Worm (Caenorhabditis elegans) whole organism, young adult: ENCODE results near the gene F20B6.4.
A peak's percentile ranks its signal among the peaks of the same experiment; 100 is the strongest.

Experiments
- C17E4.6 ChIP-seq: fragments of 200-800 bp; sonication (Bioruptor generic); IDR thresholded peaks from 2 replicates; pipeline ENCODE4 v1.3.6; 2022; ENCODE audit warnings: missing genetic modification reagents, missing genetic modification characterization, missing compliant biosample characterization
- F52B5.7 ChIP-seq: sonication (generic microtip); optimal IDR thresholded peaks from 2 replicates; lab custom pipeline; 2016; ENCODE audit warnings: mild to moderate bottlenecking, missing genetic modification characterization, missing compliant biosample characterization
- F57A8.1 ChIP-seq: fragments of 200-800 bp; sonication (Bioruptor generic); optimal IDR thresholded peaks from 2 replicates; lab custom pipeline; 2018; ENCODE audit warnings: mild to moderate bottlenecking, missing genetic modification characterization, moderate library complexity, missing compliant biosample characterization
- F57C9.4 ChIP-seq: sonication (generic microtip); optimal IDR thresholded peaks from 2 replicates; lab custom pipeline; 2017; ENCODE audit warnings: mild to moderate bottlenecking, missing genetic modification characterization, missing compliant biosample characterization
- K12H6.12 ChIP-seq: fragments of 200-800 bp; sonication (Bioruptor generic); optimal IDR thresholded peaks from 2 replicates; lab custom pipeline; 2018; ENCODE audit warnings: mild to moderate bottlenecking, missing genetic modification characterization, missing compliant biosample characterization
- Y53G8AR.9 ChIP-seq: fragments of 200-800 bp; sonication (Bioruptor generic); conservative IDR thresholded peaks from 2 replicates; pipeline ENCODE4 v1.3.6; 2022; ENCODE audit warnings: missing genetic modification reagents, missing genetic modification characterization, missing compliant biosample characterization
- Y67H2A.10 ChIP-seq: fragments of 200-800 bp; sonication (Bioruptor generic); conservative IDR thresholded peaks from 2 replicates; pipeline ENCODE4 v1.3.6; 2022; ENCODE audit warnings: missing genetic modification reagents, missing genetic modification characterization, missing compliant biosample characterization
- ZK185.1 ChIP-seq: sonication (generic microtip); optimal IDR thresholded peaks from 2 replicates; lab custom pipeline; 2016; ENCODE audit warnings: mild to moderate bottlenecking, missing genetic modification characterization, missing compliant biosample characterization; ENCODE audit not compliant: poor library complexity, severe bottlenecking
- atf-7 ChIP-seq: sonication (generic microtip); optimal IDR thresholded peaks from 2 replicates; lab custom pipeline; 2017; ENCODE audit warnings: mild to moderate bottlenecking, missing genetic modification characterization, missing compliant biosample characterization
- attf-5 ChIP-seq: fragments of 200-800 bp; sonication (Bioruptor generic); optimal IDR thresholded peaks from 2 replicates; lab custom pipeline; 2018; ENCODE audit warnings: mild to moderate bottlenecking, missing genetic modification characterization, missing compliant biosample characterization
- cebp-1 ChIP-seq, 2 experiments: fragments of 200-800 bp in 1 of 2; sonication (Bioruptor generic) in 1 of 2; sonication (generic microtip) in 1 of 2; IDR thresholded peaks in 1 of 2; optimal IDR thresholded peaks in 1 of 2; 2 replicates each; pipeline versions ENCODE4 v1.3.6 to Lab custom; 2017 to 2022; ENCODE audit warnings: missing compliant biosample characterization in 2 of 2, missing genetic modification characterization in 2 of 2, mild to moderate bottlenecking in 1 of 2, missing genetic modification reagents in 1 of 2, moderate library complexity in 1 of 2
- cebp-2 ChIP-seq: fragments of 200-800 bp; sonication (Bioruptor generic); IDR thresholded peaks from 2 replicates; pipeline ENCODE4 v1.3.6; 2022; ENCODE audit warnings: missing genetic modification characterization, missing compliant biosample characterization
- ceh-100 ChIP-seq: fragments of 200-800 bp; sonication (Bioruptor generic); IDR thresholded peaks from 2 replicates; pipeline ENCODE4 v1.3.6; 2022; ENCODE audit warnings: missing genetic modification reagents, missing genetic modification characterization, missing compliant biosample characterization
- ceh-79 ChIP-seq: sonication (generic microtip); optimal IDR thresholded peaks from 2 replicates; lab custom pipeline; 2017; ENCODE audit warnings: mild to moderate bottlenecking, missing genetic modification characterization, missing compliant biosample characterization
- chd-7 ChIP-seq: sonication (generic microtip); optimal IDR thresholded peaks from 2 replicates; lab custom pipeline; 2016; ENCODE audit warnings: mild to moderate bottlenecking, missing genetic modification characterization, moderate library complexity, missing compliant biosample characterization
- die-1 ChIP-seq: sonication (generic microtip); optimal IDR thresholded peaks from 2 replicates; lab custom pipeline; 2016; ENCODE audit warnings: missing genotype, mild to moderate bottlenecking, missing genetic modification characterization, missing compliant biosample characterization
- dox-1 ChIP-seq: fragments of 200-800 bp; sonication (Bioruptor generic); IDR thresholded peaks from 2 replicates; pipeline ENCODE4 v1.3.6; 2022; ENCODE audit warnings: missing genetic modification reagents, missing genetic modification characterization, missing compliant biosample characterization
- efl-1 ChIP-seq: fragments of 150-350 bp; optimal IDR thresholded peaks from 2 replicates; lab custom pipeline; 2014; ENCODE audit warnings: missing biosample characterization, missing genetic modification reagents, missing genetic modification characterization
- gei-17 ChIP-seq: fragments of 200-800 bp; sonication (Bioruptor generic); optimal IDR thresholded peaks from 2 replicates; lab custom pipeline; 2018; ENCODE audit warnings: mild to moderate bottlenecking, missing genetic modification characterization, missing compliant biosample characterization
- hsf-1 ChIP-seq: fragments of 200-800 bp; sonication (Bioruptor generic); IDR thresholded peaks from 2 replicates; pipeline ENCODE4 v1.3.6; 2022; ENCODE audit warnings: missing genetic modification reagents, missing genetic modification characterization, missing compliant biosample characterization
- lag-1 ChIP-seq: fragments of 200-800 bp; sonication (Bioruptor generic); IDR thresholded peaks from 2 replicates; pipeline ENCODE4 v1.3.6; 2022; ENCODE audit warnings: missing genetic modification reagents, missing genetic modification characterization, missing compliant biosample characterization
- let-607 ChIP-seq, 2 experiments: fragments of 200-800 bp in 1 of 2; sonication (Bioruptor generic) in 1 of 2; sonication (generic microtip) in 1 of 2; optimal IDR thresholded peaks; 2 replicates each; lab custom pipeline; 2016 to 2018; ENCODE audit warnings: mild to moderate bottlenecking in 2 of 2, missing compliant biosample characterization in 2 of 2, missing genetic modification characterization in 2 of 2, moderate library complexity in 2 of 2, missing genotype in 1 of 2
- lin-26 ChIP-seq: fragments of 200-800 bp; sonication (Bioruptor generic); IDR thresholded peaks from 2 replicates; pipeline ENCODE4 v1.3.6; 2022; ENCODE audit warnings: missing genetic modification reagents, missing genetic modification characterization, missing compliant biosample characterization
- lir-1 ChIP-seq: fragments of 200-800 bp; sonication (Bioruptor generic); conservative IDR thresholded peaks from 2 replicates; pipeline ENCODE4 v1.3.6; 2022; ENCODE audit warnings: missing genetic modification reagents, missing genetic modification characterization, missing compliant biosample characterization
- lsl-1 ChIP-seq: fragments of 200-800 bp; sonication (Bioruptor generic); optimal IDR thresholded peaks from 2 replicates; lab custom pipeline; 2018; ENCODE audit warnings: mild to moderate bottlenecking, missing genetic modification characterization, moderate library complexity, missing compliant biosample characterization
- madf-3 ChIP-seq: fragments of 200-800 bp; sonication (Bioruptor generic); IDR thresholded peaks from 2 replicates; pipeline ENCODE4 v1.3.6; 2022; ENCODE audit warnings: missing genetic modification reagents, missing genetic modification characterization, missing compliant biosample characterization
- madf-8 ChIP-seq: fragments of 200-800 bp; sonication (Bioruptor generic); conservative IDR thresholded peaks from 2 replicates; pipeline ENCODE4 v1.3.6; 2022; ENCODE audit warnings: missing genetic modification reagents, missing genetic modification characterization, missing compliant biosample characterization
- mel-28 ChIP-seq: sonication (generic microtip); optimal IDR thresholded peaks from 2 replicates; lab custom pipeline; 2016; ENCODE audit warnings: borderline replicate concordance, mild to moderate bottlenecking, missing genetic modification characterization, missing compliant biosample characterization
- nfya-2 ChIP-seq: fragments of 200-800 bp; sonication (Bioruptor generic); IDR thresholded peaks from 2 replicates; pipeline ENCODE4 v1.3.6; 2022; ENCODE audit warnings: missing genetic modification reagents, missing genetic modification characterization, missing compliant biosample characterization
- nfyb-1 ChIP-seq: fragments of 200-800 bp; sonication (Bioruptor generic); IDR thresholded peaks from 2 replicates; pipeline ENCODE4 v1.3.6; 2022; ENCODE audit warnings: missing genetic modification reagents, missing genetic modification characterization, missing compliant biosample characterization
- nhr-80 ChIP-seq: sonication (generic microtip); optimal IDR thresholded peaks from 2 replicates; lab custom pipeline; 2016; ENCODE audit warnings: missing genetic modification characterization, missing compliant biosample characterization
- pbrm-1 ChIP-seq: fragments of 200-800 bp; sonication (Bioruptor generic); IDR thresholded peaks from 2 replicates; pipeline ENCODE4 v1.3.6; 2022; ENCODE audit warnings: missing genetic modification reagents, missing genetic modification characterization, missing compliant biosample characterization
- rec-8 ChIP-seq, 2 experiments: sonication (generic microtip); optimal IDR thresholded peaks; 2 replicates each; lab custom pipeline; 2016; ENCODE audit warnings: mild to moderate bottlenecking in 2 of 2, missing genetic modification characterization in 2 of 2, missing genetic modification reagents in 2 of 2, missing genotype in 2 of 2, missing biosample characterization in 1 of 2, missing compliant biosample characterization in 1 of 2, moderate library complexity in 1 of 2
- sea-2 ChIP-seq: fragments of 200-800 bp; sonication (Bioruptor generic); IDR thresholded peaks from 2 replicates; pipeline ENCODE4 v1.3.6; 2022; ENCODE audit warnings: missing genetic modification characterization, missing compliant biosample characterization
- snpc-3.4 ChIP-seq: sonication (generic microtip); optimal IDR thresholded peaks from 2 replicates; lab custom pipeline; 2017; ENCODE audit warnings: missing genetic modification characterization, mild to moderate bottlenecking, missing compliant biosample characterization, antibody characterized with exemption, moderate library complexity, missing genotype, missing genetic modification reagents
- unc-130 ChIP-seq: sonication (generic microtip); optimal IDR thresholded peaks from 2 replicates; lab custom pipeline; 2016; ENCODE audit warnings: missing genetic modification reagents, missing genetic modification characterization, missing compliant biosample characterization
- unc-62 ChIP-seq: fragments of 150-350 bp; optimal IDR thresholded peaks from 2 replicates; lab custom pipeline; 2014; ENCODE audit warnings: missing biosample characterization, missing genetic modification reagents, missing genetic modification characterization
- ztf-22 ChIP-seq: fragments of 200-800 bp; sonication (Bioruptor generic); optimal IDR thresholded peaks from 2 replicates; lab custom pipeline; 2018; ENCODE audit warnings: mild to moderate bottlenecking, missing genetic modification characterization, moderate library complexity, missing compliant biosample characterization
- ztf-6 ChIP-seq: fragments of 200-800 bp; sonication (Bioruptor generic); IDR thresholded peaks from 2 replicates; pipeline ENCODE4 v1.3.6; 2022; ENCODE audit warnings: missing genetic modification reagents, missing genetic modification characterization, missing compliant biosample characterization

The F20B6.4 gene

DNA sequence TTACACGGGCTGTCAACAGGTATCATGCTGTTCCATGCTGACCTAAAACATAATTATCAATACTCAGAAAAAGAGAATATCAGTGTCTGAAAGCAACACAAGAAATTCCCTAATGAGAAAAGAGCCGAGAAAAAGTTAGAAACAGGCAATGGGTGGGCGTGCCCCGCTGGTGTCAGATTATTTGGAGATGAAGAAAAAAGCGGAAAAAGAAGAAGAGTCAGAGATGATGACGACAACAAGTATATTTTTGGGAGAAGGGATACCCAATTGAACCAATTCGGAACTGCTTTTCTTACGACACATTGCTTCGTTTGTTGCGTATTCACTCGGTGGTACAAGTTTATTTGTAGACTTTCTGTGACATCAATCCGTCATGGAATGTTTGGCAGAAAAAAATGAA, at the start of gene F20B6.4:
Gene F20B6.4 (minus strand): TSS at position 101 of the 400 bp plus-strand sequence.
- TF ChIP-seq snpc-3.4 (tag; lab: Kevin White, UChicago) = no peak
- no peak for TF ChIP-seq sea-2 (GFP tag; lab: Robert Waterston, UW)
- TF ChIP-seq gei-17 (GFP tag; lab: Kevin White, UChicago) = no peak
- no peak for TF ChIP-seq let-607 (tag; optimal IDR thresholded peaks at IDR 0.05; lab: Kevin White, UChicago)
- no peak for TF ChIP-seq Y53G8AR.9 (GFP tag; lab: Robert Waterston, UW)
- no peak for TF ChIP-seq ztf-6 (GFP tag; lab: Robert Waterston, UW)

DNA sequence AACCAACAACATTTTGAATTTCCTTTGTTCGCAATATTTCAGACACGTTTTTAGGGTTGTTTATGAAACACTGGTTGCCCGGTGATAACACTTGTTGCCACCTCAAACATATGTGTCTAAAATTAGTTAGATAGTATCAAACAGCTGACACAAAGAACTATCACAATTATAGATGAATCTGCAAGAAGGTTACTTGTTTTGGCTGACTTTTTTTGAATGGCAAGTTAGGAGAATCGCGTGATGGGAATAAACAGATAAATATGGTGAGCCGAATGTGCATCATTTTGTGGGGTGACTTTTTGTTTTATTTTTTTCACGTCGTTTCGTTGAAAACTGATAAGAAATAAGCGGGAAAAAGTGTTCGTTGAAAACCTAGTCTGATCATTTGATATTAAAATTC, 48.8 kb upstream of the F20B6.4 start:
- TF ChIP-seq ceh-100 (no peak), let-607 (tag; optimal IDR thresholded peaks at IDR 0.05; lab: Kevin White, UChicago) (peak in 1 of 2 experiments; percentile 56), unc-62 (GFP tag; lab: Kevin White, UChicago) (peak; percentile 8), dox-1 (GFP tag; lab: Robert Waterston, UW) (no peak), nhr-80 (tag; lab: Kevin White, UChicago) (peak; percentile 87), nfyb-1 (GFP tag; lab: Robert Waterston, UW) (0 out of 2 replicates have a peak, but pooled peaks have one; percentile 15), atf-7 (tag; lab: Kevin White, UChicago) (peak; percentile 49), lin-26 (GFP tag; lab: Robert Waterston, UW) (peak; percentile 33; the same call in 1 of the 2 replicates), mel-28 (tag; lab: Kevin White, UChicago) (no peak), cebp-1 (GFP tag; IDR thresholded peaks at IDR 0.05; lab: Robert Waterston, UW) (0 out of 2 replicates have a peak, but pooled peaks have one; percentile 16), cebp-1 (tag; optimal IDR thresholded peaks at IDR 0.05; lab: Kevin White, UChicago) (peak; percentile 41), K12H6.12 (tag; lab: Kevin White, UChicago) (no peak), ceh-79 (tag; lab: Kevin White, UChicago) (no peak), chd-7 (tag; lab: Kevin White, UChicago) (peak; percentile 1), nfya-2 (no peak), madf-8 (GFP tag; lab: Robert Waterston, UW) (no peak), hsf-1 (GFP tag; lab: Robert Waterston, UW) (no peak)

DNA sequence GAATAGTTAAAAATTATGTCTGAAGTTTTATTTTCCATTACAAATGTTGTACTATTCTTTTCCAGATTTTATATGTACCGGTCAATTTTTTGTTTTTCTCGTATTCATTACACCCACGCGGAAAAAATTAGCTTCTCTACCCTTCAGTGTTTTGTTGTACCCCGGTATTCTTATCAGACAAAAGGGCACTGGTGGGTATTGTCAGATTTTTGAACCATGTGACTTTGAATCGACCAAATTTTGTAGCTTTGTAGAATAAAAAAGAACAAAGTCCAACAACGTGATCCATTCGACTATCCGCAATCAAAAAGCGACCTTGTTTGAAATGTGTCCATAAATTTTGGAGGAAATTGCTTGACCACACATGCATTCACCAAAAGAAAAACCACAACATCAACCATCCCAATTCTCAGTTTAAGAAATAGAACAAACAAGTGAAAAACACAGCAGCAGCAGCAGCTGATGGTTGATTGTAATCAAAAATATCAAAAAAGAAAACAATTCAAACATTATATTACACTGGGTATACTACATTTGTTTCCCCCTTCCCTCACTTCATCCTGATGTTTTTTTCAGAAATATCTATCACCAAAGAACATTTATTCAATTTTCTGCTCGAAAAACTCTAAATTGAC, 48.3 kb upstream of the F20B6.4 start:
- TF ChIP-seq Y53G8AR.9 (GFP tag; lab: Robert Waterston, UW) = 0 out of 2 replicates have a peak, but pooled peaks have one; percentile 35
- TF ChIP-seq Y67H2A.10 (GFP tag; lab: Robert Waterston, UW) = no peak

DNA sequence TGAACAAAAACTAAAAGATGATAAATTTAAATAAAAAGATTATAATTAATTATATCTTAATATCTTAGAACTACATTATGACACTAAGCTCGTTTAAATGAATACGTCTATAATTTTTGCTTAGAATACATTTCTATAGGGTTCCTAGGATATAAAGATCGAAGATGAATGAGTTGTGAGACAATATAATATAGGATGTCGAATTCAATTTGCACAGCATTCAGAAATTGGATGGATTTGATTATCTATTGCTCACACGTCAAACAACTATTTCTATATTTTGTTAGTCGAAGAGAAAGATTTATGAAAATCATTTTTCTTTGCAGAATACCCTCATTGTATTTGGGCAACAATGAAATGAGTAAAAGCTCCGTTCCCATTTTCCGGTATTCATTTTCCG, 42.6 kb upstream of the F20B6.4 start:
- TF ChIP-seq let-607 (tag; optimal IDR thresholded peaks at IDR 0.05; lab: Kevin White, UChicago) (no peak), ztf-6 (GFP tag; lab: Robert Waterston, UW) (no peak), ztf-22 (GFP tag; lab: Kevin White, UChicago) (no peak), unc-62 (GFP tag; lab: Kevin White, UChicago) (no peak), F52B5.7 (tag; lab: Kevin White, UChicago) (no peak), madf-3 (no peak)
- TF ChIP-seq, all 124 proteins: peak for 0

DNA sequence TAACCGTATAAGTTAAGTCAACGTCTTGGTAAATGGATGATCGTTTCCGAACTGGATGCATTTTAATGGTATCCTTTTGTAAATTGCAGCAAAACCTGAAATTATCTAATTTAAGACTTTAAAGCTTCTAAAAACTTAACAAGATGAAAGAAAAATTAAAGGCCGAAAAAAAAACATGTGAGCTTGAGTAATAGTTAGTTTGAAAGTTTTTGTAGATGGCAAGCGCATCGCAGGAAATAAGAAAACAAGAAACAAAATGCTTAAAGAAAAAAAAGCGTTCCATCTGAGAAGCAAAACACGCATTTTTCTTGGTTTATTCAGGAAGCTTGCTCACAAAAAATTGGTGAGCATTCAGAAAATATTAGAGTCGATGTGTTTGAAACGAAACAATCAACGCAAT, 39.4 kb upstream of the F20B6.4 start, which contains the start of gene rab-37:
Gene rab-37 (minus strand): TSS at position 101 of the 400 bp plus-strand sequence.
- no peak for TF ChIP-seq atf-7 (tag; lab: Kevin White, UChicago)
- no peak for TF ChIP-seq lsl-1 (GFP tag; lab: Kevin White, UChicago)
- no peak for TF ChIP-seq ZK185.1 (tag; lab: Kevin White, UChicago)
- no peak for TF ChIP-seq ztf-22 (GFP tag; lab: Kevin White, UChicago)
- no peak for TF ChIP-seq F57C9.4 (tag; lab: Kevin White, UChicago)
- no peak for TF ChIP-seq lir-1 (GFP tag; lab: Robert Waterston, UW)
- TF ChIP-seq F57A8.1 (GFP tag; lab: Kevin White, UChicago) = no peak
- no peak for TF ChIP-seq rec-8 (tag; optimal IDR thresholded peaks at IDR 0.05; lab: Kevin White, UChicago)
- TF ChIP-seq pbrm-1 (GFP tag; lab: Robert Waterston, UW) = no peak
- TF ChIP-seq efl-1 (GFP tag; lab: Kevin White, UChicago) = no peak
- no peak for TF ChIP-seq lag-1 (GFP tag; lab: Robert Waterston, UW)
- TF ChIP-seq unc-130 (GFP tag; lab: Kevin White, UChicago) = no peak
- TF ChIP-seq attf-5 (GFP tag; lab: Kevin White, UChicago) = no peak
- TF ChIP-seq gei-17 (GFP tag; lab: Kevin White, UChicago) = no peak
- no peak for TF ChIP-seq cebp-2 (GFP tag; lab: Robert Waterston, UW)
- no peak for TF ChIP-seq die-1
- TF ChIP-seq nfyb-1 (GFP tag; lab: Robert Waterston, UW) = no peak
- TF ChIP-seq C17E4.6 (GFP tag; lab: Robert Waterston, UW) = no peak
